Fruit fly (Drosophila melanogaster) whole organism, embryonic: ENCODE measurements around the gene DNAlig4.

Experiments used
- Aef1 ChIP-seq: fragments of 200-800 bp; sonication (Bioruptor generic); IDR thresholded peaks from 3 replicates; pipeline ENCODE4 v1.3.6; 2022; ENCODE audit warnings: missing biosample characterization, missing genetic modification characterization
- Atf6 ChIP-seq: fragments of 200-800 bp; sonication (Bioruptor generic); IDR thresholded peaks from 2 replicates; pipeline ENCODE4 v1.3.6; 2022; ENCODE audit warnings: missing biosample characterization, missing genetic modification characterization
- Bteb2 ChIP-seq: fragments of 200-800 bp; sonication (Bioruptor generic); optimal IDR thresholded peaks from 2 replicates; lab custom pipeline; 2016; ENCODE audit warnings: missing biosample characterization, missing genetic modification characterization
- CG10543 ChIP-seq: fragments of 200-800 bp; sonication (Bioruptor generic); optimal IDR thresholded peaks from 3 replicates; lab custom pipeline; 2017; ENCODE audit warnings: missing biosample characterization, mild to moderate bottlenecking, missing genetic modification characterization, moderate library complexity
- CG11695 ChIP-seq: fragments of 200-800 bp; sonication (Bioruptor generic); IDR thresholded peaks from 3 replicates; pipeline ENCODE4 v1.3.6; 2022; ENCODE audit warnings: missing biosample characterization, missing genetic modification characterization
- CG12219 ChIP-seq: fragments of 200-800 bp; sonication (Bioruptor generic); optimal IDR thresholded peaks from 3 replicates; lab custom pipeline; 2018; ENCODE audit warnings: missing biosample characterization, mild to moderate bottlenecking, missing genetic modification characterization
- CG12236 ChIP-seq: fragments of 200-800 bp; sonication (Bioruptor generic); optimal IDR thresholded peaks from 2 replicates; lab custom pipeline; 2016; ENCODE audit warnings: missing biosample characterization, missing genetic modification characterization
- CG12391 ChIP-seq: fragments of 200-800 bp; sonication (Bioruptor generic); optimal IDR thresholded peaks from 3 replicates; lab custom pipeline; 2018; ENCODE audit warnings: missing biosample characterization, mild to moderate bottlenecking, missing genetic modification characterization, moderate library complexity
- CG12942 ChIP-seq: fragments of 200-800 bp; sonication (Bioruptor generic); optimal IDR thresholded peaks from 3 replicates; lab custom pipeline; 2016; ENCODE audit warnings: missing biosample characterization, missing genetic modification characterization
- CG15696 ChIP-seq: fragments of 200-800 bp; sonication (Bioruptor generic); optimal IDR thresholded peaks from 2 replicates; lab custom pipeline; 2019; ENCODE audit warnings: missing biosample characterization, mild to moderate bottlenecking, missing genetic modification characterization, moderate library complexity
- CG17385 ChIP-seq: fragments of 200-800 bp; sonication (Bioruptor generic); optimal IDR thresholded peaks from 3 replicates; lab custom pipeline; 2018; ENCODE audit warnings: missing biosample characterization, mild to moderate bottlenecking, missing genetic modification characterization
- CG18011 ChIP-seq: fragments of 200-800 bp; sonication (Bioruptor generic); optimal IDR thresholded peaks from 2 replicates; lab custom pipeline; 2017; ENCODE audit warnings: missing biosample characterization, missing genetic modification characterization, mild to moderate bottlenecking, moderate library complexity, missing genotype
- CG32532 ChIP-seq: fragments of 200-800 bp; sonication (Bioruptor generic); IDR thresholded peaks from 2 replicates; pipeline ENCODE4 v1.3.6; 2022; ENCODE audit warnings: missing biosample characterization, missing genetic modification characterization
- CG32772 ChIP-seq: fragments of 200-800 bp; sonication (Bioruptor generic); IDR thresholded peaks from 2 replicates; pipeline ENCODE4 v1.3.6; 2022; ENCODE audit warnings: missing biosample characterization, missing genetic modification characterization
- CG33213 ChIP-seq: fragments of 200-800 bp; sonication (Bioruptor generic); optimal IDR thresholded peaks from 3 replicates; lab custom pipeline; 2016; ENCODE audit warnings: missing biosample characterization, missing genetic modification characterization
- CG3995 ChIP-seq: fragments of 200-800 bp; sonication (Bioruptor generic); optimal IDR thresholded peaks from 3 replicates; lab custom pipeline; 2016; ENCODE audit warnings: missing biosample characterization, missing genetic modification characterization
- CG7357 ChIP-seq: fragments of 200-800 bp; sonication (Bioruptor generic); IDR thresholded peaks from 3 replicates; pipeline ENCODE4 v1.3.6; 2022; ENCODE audit warnings: missing biosample characterization, missing genetic modification characterization
- CG7556 ChIP-seq: fragments of 200-800 bp; sonication (Bioruptor generic); optimal IDR thresholded peaks from 2 replicates; lab custom pipeline; 2017; ENCODE audit warnings: missing biosample characterization, mild to moderate bottlenecking, missing genetic modification characterization
- CG7839 ChIP-seq: fragments of 200-800 bp; sonication (Bioruptor generic); optimal IDR thresholded peaks from 3 replicates; lab custom pipeline; 2018; ENCODE audit warnings: missing biosample characterization, mild to moderate bottlenecking, missing genetic modification characterization, moderate library complexity
- CG7963 ChIP-seq: fragments of 200-800 bp; sonication (Bioruptor generic); IDR thresholded peaks from 3 replicates; pipeline ENCODE4 v1.3.6; 2022; ENCODE audit warnings: missing biosample characterization, missing genetic modification characterization; ENCODE audit not compliant: partially characterized antibody
- CG9876 ChIP-seq: fragments of 200-800 bp; sonication (Bioruptor generic); optimal IDR thresholded peaks from 2 replicates; lab custom pipeline; 2016; ENCODE audit warnings: missing biosample characterization, missing genetic modification characterization
- CHES-1-like ChIP-seq: fragments of 200-800 bp; sonication (Bioruptor generic); optimal IDR thresholded peaks from 2 replicates; lab custom pipeline; 2016; ENCODE audit warnings: missing biosample characterization, missing genetic modification characterization
- ERR ChIP-seq: fragments of 200-800 bp; sonication (Bioruptor generic); optimal IDR thresholded peaks from 2 replicates; lab custom pipeline; 2016; ENCODE audit warnings: missing biosample characterization, missing genetic modification characterization
- Fer3 ChIP-seq: fragments of 200-800 bp; sonication (Bioruptor generic); optimal IDR thresholded peaks from 2 replicates; lab custom pipeline; 2018; ENCODE audit warnings: missing biosample characterization, mild to moderate bottlenecking, missing genetic modification characterization, moderate library complexity
- HmgZ ChIP-seq: fragments of 200-800 bp; sonication (Bioruptor generic); optimal IDR thresholded peaks from 2 replicates; lab custom pipeline; 2018; ENCODE audit warnings: missing biosample characterization, mild to moderate bottlenecking, missing genetic modification characterization
- Kr ChIP-seq: fragments of 200-800 bp; sonication (Bioruptor generic); optimal IDR thresholded peaks from 2 replicates; lab custom pipeline; 2017; ENCODE audit warnings: missing biosample characterization, mild to moderate bottlenecking, missing genetic modification characterization
- MBD-R2 ChIP-seq: fragments of 200-800 bp; sonication (Bioruptor generic); IDR thresholded peaks from 2 replicates; pipeline ENCODE4 v1.3.6; 2022; ENCODE audit warnings: missing biosample characterization, missing genetic modification characterization
- Nf-YA ChIP-seq: fragments of 200-800 bp; sonication (Bioruptor generic); IDR thresholded peaks from 2 replicates; pipeline ENCODE4 v1.3.6; 2022; ENCODE audit warnings: missing biosample characterization, missing genetic modification characterization
- PHDP ChIP-seq: fragments of 200-800 bp; sonication (Bioruptor generic); optimal IDR thresholded peaks from 3 replicates; lab custom pipeline; 2018; ENCODE audit warnings: missing biosample characterization, mild to moderate bottlenecking, missing genetic modification characterization, moderate library complexity
- Side ChIP-seq: fragments of 200-800 bp; sonication (Bioruptor generic); optimal IDR thresholded peaks from 2 replicates; lab custom pipeline; 2016; ENCODE audit warnings: missing biosample characterization, missing genetic modification characterization
- TFAM ChIP-seq: fragments of 200-800 bp; sonication (Bioruptor generic); optimal IDR thresholded peaks from 2 replicates; lab custom pipeline; 2017; ENCODE audit warnings: missing biosample characterization, missing genetic modification characterization, inconsistent platforms
- Tbp ChIP-seq: fragments of >200 bp; optimal IDR thresholded peaks from 2 replicates; lab custom pipeline; 2018; ENCODE audit warnings: missing biosample characterization, missing genetic modification characterization
- ara ChIP-seq: fragments of 200-800 bp; sonication (Bioruptor generic); IDR thresholded peaks from 2 replicates; pipeline ENCODE4 v1.3.6; 2022; ENCODE audit warnings: missing biosample characterization, missing genetic modification characterization
- az2 ChIP-seq: fragments of 200-800 bp; sonication (Bioruptor generic); optimal IDR thresholded peaks from 3 replicates; lab custom pipeline; 2016; ENCODE audit warnings: missing biosample characterization, missing genetic modification characterization
- dysf ChIP-seq: fragments of 200-800 bp; sonication (Bioruptor generic); IDR thresholded peaks from 3 replicates; pipeline ENCODE4 v1.3.6; 2022; ENCODE audit warnings: missing biosample characterization, missing genetic modification characterization
- gfzf ChIP-seq: fragments of 200-800 bp; sonication (Bioruptor generic); optimal IDR thresholded peaks from 2 replicates; lab custom pipeline; 2016; ENCODE audit warnings: missing biosample characterization, mild to moderate bottlenecking, missing genetic modification characterization, moderate library complexity
- hb ChIP-seq: fragments of 200-800 bp; sonication (Bioruptor generic); IDR thresholded peaks from 3 replicates; pipeline ENCODE4 v1.3.6; 2022; ENCODE audit warnings: missing biosample characterization, missing genetic modification characterization; ENCODE audit not compliant: partially characterized antibody
- jumu ChIP-seq: fragments of 200-800 bp; sonication (Bioruptor generic); optimal IDR thresholded peaks from 3 replicates; lab custom pipeline; 2016; ENCODE audit warnings: missing biosample characterization, missing genetic modification characterization
- ken ChIP-seq: fragments of 200-800 bp; sonication (Bioruptor generic); IDR thresholded peaks from 3 replicates; pipeline ENCODE4 v1.3.6; 2022; ENCODE audit warnings: missing biosample characterization, missing genetic modification characterization
- nerfin-1 ChIP-seq: fragments of 200-800 bp; sonication (Bioruptor generic); optimal IDR thresholded peaks from 3 replicates; lab custom pipeline; 2019; ENCODE audit warnings: missing biosample characterization, mild to moderate bottlenecking, missing genetic modification characterization, moderate library complexity
- oc ChIP-seq: fragments of 200-800 bp; sonication (Bioruptor generic); optimal IDR thresholded peaks from 2 replicates; lab custom pipeline; 2018; ENCODE audit warnings: missing biosample characterization, mild to moderate bottlenecking, missing genetic modification characterization, moderate library complexity
- pfk ChIP-seq: fragments of 200-800 bp; sonication (Bioruptor generic); optimal IDR thresholded peaks from 2 replicates; lab custom pipeline; 2018; ENCODE audit warnings: missing biosample characterization, mild to moderate bottlenecking, missing genetic modification characterization, moderate library complexity
- pzg ChIP-seq: fragments of 200-800 bp; sonication (Bioruptor generic); optimal IDR thresholded peaks from 3 replicates; lab custom pipeline; 2018; ENCODE audit warnings: missing biosample characterization, mild to moderate bottlenecking, missing genetic modification characterization, moderate library complexity
- row ChIP-seq: fragments of 200-800 bp; sonication (Bioruptor generic); IDR thresholded peaks from 3 replicates; pipeline ENCODE4 v1.3.6; 2022; ENCODE audit warnings: missing biosample characterization, missing genetic modification characterization
- shn ChIP-seq: fragments of 200-800 bp; sonication (Bioruptor generic); optimal IDR thresholded peaks from 3 replicates; lab custom pipeline; 2016; ENCODE audit warnings: missing biosample characterization, missing genetic modification characterization
- sisA ChIP-seq: fragments of 200-800 bp; sonication (Bioruptor generic); IDR thresholded peaks from 2 replicates; pipeline ENCODE4 v1.3.6; 2022; ENCODE audit warnings: missing biosample characterization, missing genetic modification characterization
- sr ChIP-seq: fragments of 200-800 bp; sonication (Bioruptor generic); IDR thresholded peaks from 3 replicates; pipeline ENCODE4 v1.3.6; 2022; ENCODE audit warnings: missing biosample characterization, missing genetic modification characterization
- stc ChIP-seq: fragments of 200-800 bp; sonication (Bioruptor generic); IDR thresholded peaks from 2 replicates; pipeline ENCODE4 v1.3.6; 2022; ENCODE audit warnings: missing biosample characterization, missing genetic modification characterization
- stwl ChIP-seq: fragments of 200-800 bp; sonication (Bioruptor generic); optimal IDR thresholded peaks from 3 replicates; lab custom pipeline; 2018; ENCODE audit warnings: missing biosample characterization, mild to moderate bottlenecking, missing genetic modification characterization, moderate library complexity
- wek ChIP-seq: fragments of 200-800 bp; sonication (Bioruptor generic); optimal IDR thresholded peaks from 3 replicates; lab custom pipeline; 2018; ENCODE audit warnings: missing biosample characterization, mild to moderate bottlenecking, missing genetic modification characterization, moderate library complexity

DNAlig4 gene

DNA sequence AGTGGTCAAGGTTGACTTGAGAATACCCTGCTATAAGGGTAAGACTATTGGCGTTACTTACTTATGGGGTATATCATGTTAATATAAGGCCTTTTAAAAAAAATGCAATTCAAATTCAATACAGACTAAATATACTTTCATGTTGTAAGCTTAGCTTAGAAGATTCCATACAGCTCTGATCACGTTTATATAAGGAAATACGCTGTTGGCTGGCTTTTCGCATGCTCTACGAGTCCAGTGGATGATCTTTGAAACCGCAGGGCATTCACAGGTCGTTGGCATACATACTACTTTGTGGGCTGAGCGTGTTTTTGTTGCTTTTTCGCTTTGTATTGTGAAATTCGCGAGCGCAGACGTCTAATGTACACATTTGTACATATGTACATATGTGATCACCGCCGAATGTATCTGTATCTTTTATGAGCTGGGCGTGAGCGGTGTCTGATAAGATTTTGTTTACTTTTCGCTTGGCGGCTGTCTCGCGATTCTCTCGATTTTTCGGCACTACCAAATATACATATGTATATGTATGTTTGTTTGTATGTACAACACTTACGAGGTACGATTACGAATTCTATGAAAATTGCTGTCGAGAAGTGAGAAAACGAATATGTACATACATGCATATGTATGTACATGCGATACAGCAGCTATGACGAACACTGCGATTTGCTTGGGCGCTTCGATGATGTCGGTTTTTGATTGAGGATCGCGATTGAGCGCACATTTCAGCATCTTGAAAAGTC is 33.2 kb downstream of the DNAlig4 start (continued):
- TF ChIP-seq hb = no peak
- no peak for TF ChIP-seq CG12391
- peak; percentile 51 for TF ChIP-seq Fer3
- TF ChIP-seq HmgZ = peak; percentile 38
- TF ChIP-seq ara (GFP tag; lab: Robert Waterston, UW) = no peak
- no peak for TF ChIP-seq Tbp (GFP tag; lab: Kevin White, UChicago)
- TF ChIP-seq CG7839 (tag; lab: Kevin White, UChicago) = peak; percentile 63
- TF ChIP-seq row (GFP tag; lab: Robert Waterston, UW) = peak; percentile 78
- peak; percentile 38 for TF ChIP-seq ERR
- TF ChIP-seq Nf-YA (GFP tag; lab: Robert Waterston, UW) = no peak
- peak; percentile 66 for TF ChIP-seq pfk
- TF ChIP-seq PHDP = peak; percentile 46
- TF ChIP-seq CG18011 (GFP tag; lab: Kevin White, UChicago) = no peak
- TF ChIP-seq CG33213 = peak; percentile 35
- no peak for TF ChIP-seq TFAM (GFP tag; lab: Kevin White, UChicago)
- TF ChIP-seq MBD-R2 (GFP tag; lab: Robert Waterston, UW) = no peak; the same call in 1 of the 2 replicates
- peak; percentile 77 for TF ChIP-seq wek (GFP tag; lab: Kevin White, UChicago)
- TF ChIP-seq stc (GFP tag; lab: Robert Waterston, UW) = no peak
- TF ChIP-seq CG3995 = no peak
- no peak for TF ChIP-seq gfzf (GFP tag; lab: Kevin White, UChicago)
- TF ChIP-seq CG15696 = peak; percentile 46
- no peak for TF ChIP-seq pzg (GFP tag; lab: Kevin White, UChicago)
- no peak for TF ChIP-seq CG12236
- TF ChIP-seq CG7357 (GFP tag; lab: Robert Waterston, UW) = 0 out of 3 replicates have a peak, but pooled peaks have one; percentile 15
- TF ChIP-seq CG11695 (GFP tag; lab: Robert Waterston, UW) = no peak
- TF ChIP-seq jumu (GFP tag; lab: Kevin White, UChicago) = no peak
- TF ChIP-seq Aef1 (GFP tag; lab: Robert Waterston, UW) = no peak; the same call in 2 of the 3 replicates
- no peak for TF ChIP-seq shn (GFP tag; lab: Kevin White, UChicago)
- TF ChIP-seq CG32772 (GFP tag; lab: Robert Waterston, UW) = no peak
- peak; percentile 14 for TF ChIP-seq CG9876
- TF ChIP-seq CG10543 (GFP tag; lab: Kevin White, UChicago) = peak; percentile 89
- TF ChIP-seq Atf6 = peak; percentile 63
- TF ChIP-seq CG7556 (GFP tag; lab: Kevin White, UChicago) = peak; percentile 50
- 0 out of 3 replicates have a peak, but pooled peaks have one; percentile 18 for TF ChIP-seq sr
- TF ChIP-seq CG12219 (GFP tag; lab: Kevin White, UChicago) = peak; percentile 13
- peak; percentile 45 for TF ChIP-seq Side (GFP tag; lab: Kevin White, UChicago)
- TF ChIP-seq nerfin-1 = peak; percentile 4
- TF ChIP-seq CG17385 = peak; percentile 32
- TF ChIP-seq Kr = no peak
- TF ChIP-seq oc (tag; lab: Kevin White, UChicago) = no peak
- TF ChIP-seq sisA (GFP tag; lab: Robert Waterston, UW) = no peak
- peak; percentile 56; the same call in 2 of the 3 replicates for TF ChIP-seq dysf (GFP tag; lab: Robert Waterston, UW)
- no peak for TF ChIP-seq ken (GFP tag; lab: Robert Waterston, UW)
- TF ChIP-seq CG32532 (GFP tag; lab: Robert Waterston, UW) = peak; percentile 46
- no peak for TF ChIP-seq CG7963 (GFP tag; lab: Robert Waterston, UW)
- TF ChIP-seq CG12942 (GFP tag; lab: Kevin White, UChicago) = peak; percentile 20
- TF ChIP-seq CHES-1-like (GFP tag; lab: Kevin White, UChicago) = peak; percentile 69
- no peak for TF ChIP-seq stwl
- TF ChIP-seq Bteb2 (GFP tag; lab: Kevin White, UChicago) = peak; percentile 19
- no peak for TF ChIP-seq az2 (GFP tag; lab: Kevin White, UChicago)
